Worm (Caenorhabditis elegans) whole organism, L1 larva: Measurements from ENCODE around the gene parn-1.

Experiments
- C34B4.2 ChIP-seq: sonication (generic microtip); optimal IDR thresholded peaks from 2 replicates; lab custom pipeline; 2017; ENCODE audit warnings: mild to moderate bottlenecking, missing genetic modification characterization, missing compliant biosample characterization
- blmp-1 ChIP-seq: fragments of 150-350 bp; optimal IDR thresholded peaks from 2 replicates; lab custom pipeline; 2014; ENCODE audit warnings: missing biosample characterization, missing genetic modification characterization
- ceh-63 ChIP-seq: fragments of 200-800 bp; sonication (Bioruptor generic); optimal IDR thresholded peaks from 2 replicates; lab custom pipeline; 2018; ENCODE audit warnings: mild to moderate bottlenecking, missing genetic modification characterization, missing compliant biosample characterization
- ces-1 ChIP-seq: fragments of 150-350 bp; optimal IDR thresholded peaks from 2 replicates; lab custom pipeline; 2014; ENCODE audit warnings: missing biosample characterization, missing genetic modification reagents, missing genetic modification characterization
- egl-13 ChIP-seq: sonication (generic microtip); optimal IDR thresholded peaks from 2 replicates; lab custom pipeline; 2016; ENCODE audit warnings: missing genotype, missing genetic modification reagents, missing genetic modification characterization, missing compliant biosample characterization
- fkh-10 ChIP-seq: sonication (generic microtip); optimal IDR thresholded peaks from 2 replicates; lab custom pipeline; 2017; ENCODE audit warnings: missing biosample characterization, missing genetic modification reagents, missing genetic modification characterization
- lin-35 ChIP-seq, 2 experiments: fragments of 150-350 bp; optimal IDR thresholded peaks; 2 replicates each; lab custom pipeline; 2014; ENCODE audit warnings: missing biosample characterization in 2 of 2, missing genetic modification characterization in 2 of 2, missing genetic modification reagents in 2 of 2
- lsy-2 ChIP-seq, 2 experiments: fragments of 150-350 bp; optimal IDR thresholded peaks; 2 replicates each; lab custom pipeline; 2014; ENCODE audit warnings: missing biosample characterization in 2 of 2, missing genetic modification characterization in 2 of 2
- nhr-12 ChIP-seq: sonication (generic microtip); optimal IDR thresholded peaks from 2 replicates; lab custom pipeline; 2017; ENCODE audit warnings: missing biosample characterization, missing genetic modification characterization
- nhr-71 ChIP-seq: sonication (generic microtip); optimal IDR thresholded peaks from 2 replicates; lab custom pipeline; 2016; ENCODE audit warnings: mild to moderate bottlenecking, missing genetic modification characterization, moderate library complexity, missing compliant biosample characterization
- rnt-1 ChIP-seq: sonication (generic microtip); optimal IDR thresholded peaks from 2 replicates; lab custom pipeline; 2016; ENCODE audit warnings: mild to moderate bottlenecking, missing genetic modification characterization, moderate library complexity, missing compliant biosample characterization
- sox-4 ChIP-seq: sonication (generic microtip); optimal IDR thresholded peaks from 2 replicates; lab custom pipeline; 2016; ENCODE audit warnings: missing genetic modification characterization, missing compliant biosample characterization
- sptf-1 ChIP-seq: fragments of 150-350 bp; optimal IDR thresholded peaks from 2 replicates; lab custom pipeline; 2014; ENCODE audit warnings: missing biosample characterization, missing genetic modification characterization

- TF ChIP-seq lsy-2 (tag; optimal IDR thresholded peaks at IDR 0.05; lab: Kevin White, UChicago) (peak; percentile 79 to 88), sox-4 (tag; lab: Kevin White, UChicago) (peak; percentile 54), ces-1 (no peak), fkh-10 (GFP tag; lab: Kevin White, UChicago) (peak; percentile 17), ceh-63 (GFP tag; lab: Kevin White, UChicago) (no peak), nhr-12 (tag; lab: Kevin White, UChicago) (no peak), rnt-1 (tag; lab: Kevin White, UChicago) (peak; percentile 79), C34B4.2 (tag; lab: Kevin White, UChicago) (no peak), nhr-71 (peak; percentile 84), egl-13 (no peak), sptf-1 (no peak), lin-35 (GFP tag; optimal IDR thresholded peaks at IDR 0.05; lab: Kevin White, UChicago) (peak; percentile 76 to 86), blmp-1 (tag; lab: Kevin White, UChicago) (peak; percentile 66)
Observed at ce11 chrV:12659426-12659825, 35.6 kb downstream of the parn-1 start, which contains the start of gene ccch-3.
